Fruit fly (Drosophila melanogaster) whole organism, wandering third instar larva: Measurements from ENCODE around the gene Apc.
A peak's percentile ranks its signal among the peaks of the same experiment; 100 is the strongest.

Source experiments
- Abd-B ChIP-seq: fragments of >200 bp; optimal IDR thresholded peaks from 2 replicates; lab custom pipeline; 2017; ENCODE audit warnings: missing biosample characterization, missing genetic modification characterization
- CG32264 ChIP-seq: fragments of 200-800 bp; sonication (Bioruptor generic); optimal IDR thresholded peaks from 2 replicates; lab custom pipeline; 2016; ENCODE audit warnings: missing biosample characterization, missing genetic modification characterization
- CG9705 ChIP-seq: fragments of 200-800 bp; sonication (Bioruptor generic); optimal IDR thresholded peaks from 2 replicates; lab custom pipeline; 2018; ENCODE audit warnings: missing biosample characterization, mild to moderate bottlenecking, missing genetic modification characterization
- CrebA ChIP-seq: fragments of 200-800 bp; sonication (Bioruptor generic); optimal IDR thresholded peaks from 2 replicates; lab custom pipeline; 2016; ENCODE audit warnings: missing biosample characterization, mild to moderate bottlenecking, missing genetic modification characterization, borderline replicate concordance
- Dfd ChIP-seq: fragments of >200 bp; optimal IDR thresholded peaks from 2 replicates; lab custom pipeline; 2017; ENCODE audit warnings: missing biosample characterization, missing genetic modification characterization
- HLH106 ChIP-seq: fragments of 200-800 bp; optimal IDR thresholded peaks from 3 replicates; lab custom pipeline; 2019; ENCODE audit warnings: missing biosample characterization, mild to moderate bottlenecking, missing genetic modification characterization, moderate library complexity
- Hnf4 ChIP-seq: fragments of 200-800 bp; sonication (Bioruptor generic); optimal IDR thresholded peaks from 2 replicates; lab custom pipeline; 2016; ENCODE audit warnings: missing biosample characterization, mild to moderate bottlenecking, missing genetic modification characterization
- Hr78 ChIP-seq: fragments of >200 bp; optimal IDR thresholded peaks from 2 replicates; lab custom pipeline; 2017; ENCODE audit warnings: missing biosample characterization, missing genetic modification characterization
- Hr83 ChIP-seq: fragments of 200-300 bp; sonication (Bioruptor generic); optimal IDR thresholded peaks from 2 replicates; lab custom pipeline; 2016; ENCODE audit warnings: missing biosample characterization, mild to moderate bottlenecking, missing genetic modification characterization, moderate library complexity; ENCODE audit not compliant: poor library complexity, severe bottlenecking
- Jra ChIP-seq: sonication (Bioruptor generic); optimal IDR thresholded peaks from 2 replicates; lab custom pipeline; 2016; ENCODE audit warnings: missing biosample characterization, missing genetic modification characterization
- Mio ChIP-seq: sonication (Bioruptor generic); optimal IDR thresholded peaks from 2 replicates; lab custom pipeline; 2016; ENCODE audit warnings: missing biosample characterization, missing genetic modification characterization
- Myc ChIP-seq: fragments of >200 bp; optimal IDR thresholded peaks from 2 replicates; lab custom pipeline; 2017
- N ChIP-seq: fragments of >200 bp; optimal IDR thresholded peaks from 2 replicates; lab custom pipeline; 2018; ENCODE audit warnings: missing biosample characterization, missing external identifiers, missing genetic modification characterization
- OdsH ChIP-seq: fragments of 200-800 bp; sonication (Bioruptor generic); optimal IDR thresholded peaks from 2 replicates; lab custom pipeline; 2016; ENCODE audit warnings: missing biosample characterization, mild to moderate bottlenecking, missing genetic modification characterization
- Rel ChIP-seq, 2 experiments: fragments of 200-800 bp; sonication (Bioruptor generic) in 1 of 2; optimal IDR thresholded peaks; 2 replicates in 1 of 2; 3 replicates in 1 of 2; lab custom pipeline; 2016 to 2019; ENCODE audit warnings: mild to moderate bottlenecking in 2 of 2, missing biosample characterization in 2 of 2, missing genetic modification characterization in 2 of 2, moderate library complexity in 1 of 2
- Sp1 ChIP-seq: fragments of 200-800 bp; sonication (Bioruptor generic); optimal IDR thresholded peaks from 3 replicates; lab custom pipeline; 2019; ENCODE audit warnings: missing biosample characterization, mild to moderate bottlenecking, missing genetic modification characterization, moderate library complexity
- Vsx2 ChIP-seq: fragments of 200-300, 225-300 bp; sonication (Bioruptor generic); optimal IDR thresholded peaks from 2 replicates; lab custom pipeline; 2018; ENCODE audit warnings: missing biosample characterization, missing genetic modification characterization; ENCODE audit not compliant: partially characterized antibody
- brk ChIP-seq: fragments of 200-800 bp; sonication (Bioruptor generic); optimal IDR thresholded peaks from 2 replicates; lab custom pipeline; 2016; ENCODE audit warnings: missing biosample characterization, mild to moderate bottlenecking, missing genetic modification characterization
- dmrt93B ChIP-seq: fragments of 200-800 bp; sonication (Bioruptor generic); optimal IDR thresholded peaks from 2 replicates; lab custom pipeline; 2018; ENCODE audit warnings: missing biosample characterization, mild to moderate bottlenecking, missing genetic modification characterization
- ey ChIP-seq: fragments of 200-800 bp; sonication (Bioruptor generic); optimal IDR thresholded peaks from 2 replicates; lab custom pipeline; 2016; ENCODE audit warnings: missing biosample characterization, missing genetic modification characterization
- foxo ChIP-seq, 2 experiments: fragments of 200-800 bp; sonication (Bioruptor generic); optimal IDR thresholded peaks; 2 replicates in 1 of 2; 3 replicates in 1 of 2; lab custom pipeline; 2016 to 2017; ENCODE audit warnings: missing biosample characterization in 2 of 2, missing genetic modification characterization in 2 of 2
- fru ChIP-seq: fragments of 200-800 bp; sonication (Bioruptor generic); optimal IDR thresholded peaks from 3 replicates; lab custom pipeline; 2016; ENCODE audit warnings: missing biosample characterization, mild to moderate bottlenecking, missing genetic modification characterization
- jim ChIP-seq: fragments of 175-275, 200-325 bp; sonication (Bioruptor generic); optimal IDR thresholded peaks from 2 replicates; lab custom pipeline; 2016; ENCODE audit warnings: missing biosample characterization, mild to moderate bottlenecking, missing genetic modification characterization
- lola ChIP-seq: fragments of >200 bp; optimal IDR thresholded peaks from 2 replicates; lab custom pipeline; 2017; ENCODE audit warnings: missing biosample characterization, missing genetic modification characterization
- pan ChIP-seq: fragments of >200 bp; optimal IDR thresholded peaks from 2 replicates; lab custom pipeline; 2017
- psq ChIP-seq: fragments of 200-800 bp; sonication (Bioruptor generic); optimal IDR thresholded peaks from 3 replicates; lab custom pipeline; 2017; ENCODE audit warnings: missing biosample characterization, mild to moderate bottlenecking, missing genetic modification characterization, moderate library complexity
- rgr ChIP-seq: fragments of 200-800 bp; sonication (Bioruptor generic); optimal IDR thresholded peaks from 3 replicates; lab custom pipeline; 2016; ENCODE audit warnings: missing biosample characterization, mild to moderate bottlenecking, missing genetic modification characterization
- sage ChIP-seq: fragments of 200-800 bp; sonication (Bioruptor generic); optimal IDR thresholded peaks from 2 replicates; lab custom pipeline; 2016; ENCODE audit warnings: missing biosample characterization, mild to moderate bottlenecking, missing genetic modification characterization
- woc ChIP-seq: sonication (Bioruptor generic); optimal IDR thresholded peaks from 2 replicates; lab custom pipeline; 2016; ENCODE audit warnings: missing biosample characterization, mild to moderate bottlenecking, missing genetic modification characterization

The Apc gene

dm6 chr3R:28845981-28846380, 1.4 kb upstream of the Apc start:
- TF ChIP-seq Rel (GFP tag; optimal IDR thresholded peaks at IDR 0.05; lab: Kevin White, UChicago) (no peak), Rel (tag; optimal IDR thresholded peaks at IDR 0.05; lab: Kevin White, UChicago) (no peak), Dfd (GFP tag; lab: Kevin White, UChicago) (no peak), CrebA (GFP tag; lab: Kevin White, UChicago) (no peak), sage (GFP tag; lab: Kevin White, UChicago) (no peak)

- no peak for TF ChIP-seq CG9705
- TF ChIP-seq Dfd (GFP tag; lab: Kevin White, UChicago), result no peak
- no peak for TF ChIP-seq lola (GFP tag; lab: Kevin White, UChicago)
- no peak for TF ChIP-seq Rel (GFP tag; optimal IDR thresholded peaks at IDR 0.05; lab: Kevin White, UChicago)
- TF ChIP-seq Rel (tag; optimal IDR thresholded peaks at IDR 0.05; lab: Kevin White, UChicago), result peak; percentile 98
Measured at dm6 chr3R:28845377-28845876, 879 bp upstream of the Apc start.

- TF ChIP-seq Mio (GFP tag; lab: Kevin White, UChicago) (no peak), Dfd (GFP tag; lab: Kevin White, UChicago) (no peak), pan (lab: Kevin White, UChicago) (no peak), Hnf4 (GFP tag; lab: Kevin White, UChicago) (no peak), jim (GFP tag; lab: Kevin White, UChicago) (no peak), woc (GFP tag; lab: Kevin White, UChicago) (no peak), dmrt93B (GFP tag; lab: Kevin White, UChicago) (no peak)
- TF ChIP-seq, all 38 proteins: peak for 0
Measured at dm6 chr3R:28843776-28844610, 555 bp downstream of the Apc start.

dm6 chr3R:28842431-28842830, 2.1 kb downstream of the Apc start:
- TF ChIP-seq ey (GFP tag; lab: Kevin White, UChicago) (no peak), Dfd (GFP tag; lab: Kevin White, UChicago) (no peak), jim (GFP tag; lab: Kevin White, UChicago) (no peak), pan (lab: Kevin White, UChicago) (no peak), Mio (GFP tag; lab: Kevin White, UChicago) (no peak), Hr78 (GFP tag; lab: Kevin White, UChicago) (no peak), Hnf4 (GFP tag; lab: Kevin White, UChicago) (no peak), Myc (lab: Kevin White, UChicago) (no peak), foxo (GFP tag; optimal IDR thresholded peaks at IDR 0.05; lab: Kevin White, UChicago) (no peak), Abd-B (GFP tag; lab: Kevin White, UChicago) (no peak), HLH106 (tag; lab: Kevin White, UChicago) (no peak), fru (GFP tag; lab: Kevin White, UChicago) (no peak)

- TF ChIP-seq Hnf4 (GFP tag; lab: Kevin White, UChicago) (no peak), psq (no peak), CG32264 (GFP tag; lab: Kevin White, UChicago) (no peak), Vsx2 (GFP tag; lab: Kevin White, UChicago) (no peak), dmrt93B (GFP tag; lab: Kevin White, UChicago) (no peak), brk (GFP tag; lab: Kevin White, UChicago) (no peak), Sp1 (no peak), CG9705 (no peak), foxo (GFP tag; optimal IDR thresholded peaks at IDR 0.05; lab: Kevin White, UChicago) (no peak), lola (GFP tag; lab: Kevin White, UChicago) (no peak), pan (lab: Kevin White, UChicago) (no peak), Abd-B (GFP tag; lab: Kevin White, UChicago) (no peak)
Measured at dm6 chr3R:28841968-28842367, 2.6 kb downstream of the Apc start.

- no peak for TF ChIP-seq rgr (GFP tag; lab: Kevin White, UChicago)
- TF ChIP-seq Jra (GFP tag; lab: Kevin White, UChicago), result no peak
- TF ChIP-seq Hr83 (GFP tag; lab: Kevin White, UChicago), result no peak
- no peak for TF ChIP-seq Abd-B (GFP tag; lab: Kevin White, UChicago)
- TF ChIP-seq Hr78 (GFP tag; lab: Kevin White, UChicago), result no peak
- no peak for TF ChIP-seq Hnf4 (GFP tag; lab: Kevin White, UChicago)
- no peak for TF ChIP-seq CG9705
- TF ChIP-seq OdsH (GFP tag; lab: Kevin White, UChicago), result no peak
- no peak for TF ChIP-seq N (GFP tag; lab: Kevin White, UChicago)
- no peak for TF ChIP-seq ey (GFP tag; lab: Kevin White, UChicago)
- TF ChIP-seq Sp1, result no peak
- no peak for TF ChIP-seq CG32264 (GFP tag; lab: Kevin White, UChicago)
- no peak for TF ChIP-seq Vsx2 (GFP tag; lab: Kevin White, UChicago)
- no peak for TF ChIP-seq jim (GFP tag; lab: Kevin White, UChicago)
Measured at dm6 chr3R:28840620-28841019, 3.9 kb downstream of the Apc start.
